Fruit fly (Drosophila melanogaster): ENCODE data around the gene CG12983.

Gene CG12983

DNA sequence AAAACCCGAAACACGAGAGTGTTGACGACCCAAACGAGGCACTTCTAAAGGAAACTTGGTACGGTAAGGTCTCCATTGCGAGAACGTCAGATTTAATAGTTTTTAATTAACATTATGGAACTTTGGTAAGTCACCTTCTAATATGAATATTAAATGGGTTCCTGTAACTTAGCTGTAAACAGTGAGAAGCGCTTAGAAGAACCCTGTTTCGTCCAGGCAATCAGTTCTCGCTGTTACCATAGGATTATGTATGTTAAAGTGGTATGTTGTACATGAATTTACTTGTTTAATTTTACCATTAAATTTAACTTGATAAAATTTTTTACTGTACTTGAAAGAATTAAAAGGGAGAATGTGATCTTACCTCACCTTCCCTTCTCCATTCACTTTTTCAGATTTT is 44.7 kb downstream of the CG12983 start (continued):
- TF ChIP-seq z (GFP tag; IDR thresholded peaks at IDR 0.05): no peak
- no peak for TF ChIP-seq zen2 (GFP tag; IDR thresholded peaks at IDR 0.05; ENCODE audit: partially characterized antibody)
- TF ChIP-seq CG6689 (GFP tag; IDR thresholded peaks at IDR 0.05): no peak
- TF ChIP-seq Pdp1 (GFP tag; optimal IDR thresholded peaks at IDR 0.05): peak in 1 of 2 experiments; percentile 15
- no peak for TF ChIP-seq CG11247 (GFP tag; IDR thresholded peaks at IDR 0.05)
- no peak for TF ChIP-seq toy (GFP tag; IDR thresholded peaks at IDR 0.05)
- TF ChIP-seq salm (tag; optimal IDR thresholded peaks at IDR 0.05): no peak
- no peak for TF ChIP-seq CG11560 (tag; IDR thresholded peaks at IDR 0.05)
- no peak for TF ChIP-seq CG34376 (GFP tag; optimal IDR thresholded peaks at IDR 0.05)
- no peak for TF ChIP-seq Hr39 (optimal IDR thresholded peaks at IDR 0.05)
- TF ChIP-seq CG18476 (GFP tag; optimal IDR thresholded peaks at IDR 0.05): no peak
- no peak for TF ChIP-seq Optix (GFP tag; IDR thresholded peaks at IDR 0.05)
- no peak for TF ChIP-seq maf-S (GFP tag; optimal IDR thresholded peaks at IDR 0.05)
- TF ChIP-seq jing (GFP tag; optimal IDR thresholded peaks at IDR 0.05): no peak
- TF ChIP-seq sim (GFP tag; IDR thresholded peaks at IDR 0.05): no peak
- no peak for TF ChIP-seq CG33213 (GFP tag; optimal IDR thresholded peaks at IDR 0.05)
- TF ChIP-seq CG30431 (GFP tag; optimal IDR thresholded peaks at IDR 0.05): no peak
- TF ChIP-seq ato (GFP tag; IDR thresholded peaks at IDR 0.05; ENCODE audit: partially characterized antibody): no peak
- TF ChIP-seq al (GFP tag; IDR thresholded peaks at IDR 0.05): no peak
- TF ChIP-seq CG7745 (tag; optimal IDR thresholded peaks at IDR 0.05): no peak
- no peak for TF ChIP-seq CG8765 (GFP tag; IDR thresholded peaks at IDR 0.05)
- no peak for TF ChIP-seq zfh1 (GFP tag; IDR thresholded peaks at IDR 0.05)
- no peak for TF ChIP-seq CG3838 (GFP tag; optimal IDR thresholded peaks at IDR 0.05)
- no peak for TF ChIP-seq run (tag; optimal IDR thresholded peaks at IDR 0.05)
- TF ChIP-seq CG1233 (GFP tag; optimal IDR thresholded peaks at IDR 0.05): no peak
- TF ChIP-seq CG1792 (GFP tag; optimal IDR thresholded peaks at IDR 0.05): no peak
- TF ChIP-seq pfk (GFP tag; optimal IDR thresholded peaks at IDR 0.05): no peak
- no peak for TF ChIP-seq CG6813 (GFP tag; optimal IDR thresholded peaks at IDR 0.05)
- TF ChIP-seq fd64A (GFP tag; optimal IDR thresholded peaks at IDR 0.05): no peak
- no peak for TF ChIP-seq CG8924 (tag; optimal IDR thresholded peaks at IDR 0.05)
- TF ChIP-seq Sry-δ (GFP tag; optimal IDR thresholded peaks at IDR 0.05): no peak
- no peak for TF ChIP-seq Nf-YB (GFP tag; optimal IDR thresholded peaks at IDR 0.05)
- no peak for TF ChIP-seq ems (GFP tag; optimal IDR thresholded peaks at IDR 0.05)
- TF ChIP-seq bcd (GFP tag; optimal IDR thresholded peaks at IDR 0.05): no peak
- TF ChIP-seq seq (GFP tag; IDR thresholded peaks at IDR 0.05): no peak
- no peak for TF ChIP-seq crp (GFP tag; optimal IDR thresholded peaks at IDR 0.05)
- TF ChIP-seq eve (GFP tag; optimal IDR thresholded peaks at IDR 0.05): peak in 1 of 2 experiments; percentile 48
- no peak for TF ChIP-seq usp (GFP tag; optimal IDR thresholded peaks at IDR 0.05)
- TF ChIP-seq trh (GFP tag; optimal IDR thresholded peaks at IDR 0.05): no peak
- TF ChIP-seq cas (GFP tag; IDR thresholded peaks at IDR 0.05): no peak
- no peak for TF ChIP-seq CG16815 (GFP tag; optimal IDR thresholded peaks at IDR 0.05)
- TF ChIP-seq C15 (GFP tag; IDR thresholded peaks at IDR 0.05): no peak
- no peak for TF ChIP-seq Antp (GFP tag; optimal IDR thresholded peaks at IDR 0.05)
- TF ChIP-seq B-H1 (GFP tag; IDR thresholded peaks at IDR 0.05): no peak
- TF ChIP-seq Atf-2 (GFP tag; optimal IDR thresholded peaks at IDR 0.05): no peak
- TF ChIP-seq CG5180 (GFP tag; optimal IDR thresholded peaks at IDR 0.05): no peak
- no peak for TF ChIP-seq Dp (GFP tag; optimal IDR thresholded peaks at IDR 0.05)
- TF ChIP-seq wdn (GFP tag; IDR thresholded peaks at IDR 0.05): no peak
- TF ChIP-seq Ada2b (GFP tag; IDR thresholded peaks at IDR 0.05): no peak
- no peak for TF ChIP-seq pho (GFP tag; optimal IDR thresholded peaks at IDR 0.05)
- TF ChIP-seq CG11695 (GFP tag; IDR thresholded peaks at IDR 0.05): no peak
- TF ChIP-seq gcm (GFP tag; optimal IDR thresholded peaks at IDR 0.05): no peak
- no peak for TF ChIP-seq TFAM (GFP tag; optimal IDR thresholded peaks at IDR 0.05)
